Fruit fly (Drosophila melanogaster): ENCODE results near the gene PyK.

Gene PyK

dm6 chr3R:22410537-22411360 is 43.4 kb downstream of the PyK start, which contains the start of the genes CG13850 and lqfR (continued):
- TF ChIP-seq CG8359 (GFP tag; optimal IDR thresholded peaks at IDR 0.05; ENCODE audit: borderline replicate concordance) (peak; percentile 34), CG1602 (GFP tag; optimal IDR thresholded peaks at IDR 0.05) (peak; percentile 78), ara (GFP tag; IDR thresholded peaks at IDR 0.05) (no peak), Lim3 (GFP tag; IDR thresholded peaks at IDR 0.05) (no peak), nerfin-1 (tag; optimal IDR thresholded peaks at IDR 0.05) (peak; percentile 33), CG16813 (GFP tag; IDR thresholded peaks at IDR 0.05; ENCODE audit: partially characterized antibody) (no peak), CG10431 (GFP tag; optimal IDR thresholded peaks at IDR 0.05) (peak; percentile 1), CG11456 (GFP tag; IDR thresholded peaks at IDR 0.05) (peak; percentile 65), Bdp1 (GFP tag; optimal IDR thresholded peaks at IDR 0.05) (peak; percentile 60), CG12219 (GFP tag; optimal IDR thresholded peaks at IDR 0.05) (no peak), ash1 (GFP tag; optimal IDR thresholded peaks at IDR 0.05) (no peak), GATAe (GFP tag; conservative IDR thresholded peaks at IDR 0.05) (no peak), Lpt (GFP tag; optimal IDR thresholded peaks at IDR 0.05) (no peak), CG42726 (GFP tag; IDR thresholded peaks at IDR 0.05; ENCODE audit: partially characterized antibody) (no peak), lilli (GFP tag; optimal IDR thresholded peaks at IDR 0.05) (peak; percentile 84), ftz-f1 (GFP tag; optimal IDR thresholded peaks at IDR 0.05) (peak; percentile 12), chn (GFP tag; optimal IDR thresholded peaks at IDR 0.05) (peak; percentile 80), slp2 (GFP tag; optimal IDR thresholded peaks at IDR 0.05) (peak; percentile 72), CG12155 (GFP tag; optimal IDR thresholded peaks at IDR 0.05) (peak; percentile 77), sna (GFP tag; IDR thresholded peaks at IDR 0.05; ENCODE audit: partially characterized antibody) (no peak), gfzf (GFP tag; optimal IDR thresholded peaks at IDR 0.05) (peak; percentile 28), CG1603 (tag; optimal IDR thresholded peaks at IDR 0.05) (peak; percentile 3), zen (tag; optimal IDR thresholded peaks at IDR 0.05) (peak; percentile 29), Eip74EF (GFP tag; optimal IDR thresholded peaks at IDR 0.05) (no peak), mam (GFP tag; optimal IDR thresholded peaks at IDR 0.05) (peak; percentile 85), CG7987 (GFP tag; optimal IDR thresholded peaks at IDR 0.05) (peak; percentile 6), CG32772 (GFP tag; IDR thresholded peaks at IDR 0.05) (no peak), dmrt11E (tag; optimal IDR thresholded peaks at IDR 0.05) (peak; percentile 68), sim (GFP tag; IDR thresholded peaks at IDR 0.05) (no peak), Myb (GFP tag; optimal IDR thresholded peaks at IDR 0.05) (peak; percentile 83), CG7357 (GFP tag; IDR thresholded peaks at IDR 0.05) (0 out of 3 replicates have a peak, but pooled peaks have one; percentile 7), CG6175 (GFP tag; IDR thresholded peaks at IDR 0.05) (no peak), bbx (GFP tag; IDR thresholded peaks at IDR 0.05; ENCODE audit: partially characterized antibody) (0 out of 2 replicates have a peak, but pooled peaks have one; percentile 6), Nf-YC (tag; optimal IDR thresholded peaks at IDR 0.05) (no peak), CG11695 (GFP tag; IDR thresholded peaks at IDR 0.05) (no peak), CG8290 (GFP tag; optimal IDR thresholded peaks at IDR 0.05) (peak; percentile 81), CG8290 (tag; optimal IDR thresholded peaks at IDR 0.05) (peak in 1 of 2 experiments; percentile 69), CG2116 (GFP tag; optimal IDR thresholded peaks at IDR 0.05) (peak; percentile 61), CG18619 (GFP tag; optimal IDR thresholded peaks at IDR 0.05) (peak; percentile 77), CG10147 (GFP tag; optimal IDR thresholded peaks at IDR 0.05) (peak; percentile 6), run (tag; optimal IDR thresholded peaks at IDR 0.05) (no peak), CG3847 (GFP tag; IDR thresholded peaks at IDR 0.05) (peak; percentile 79), psq (GFP tag; optimal IDR thresholded peaks at IDR 0.05) (peak; percentile 8), caup (GFP tag; optimal IDR thresholded peaks at IDR 0.05; ENCODE audit: severe bottlenecking) (peak; percentile 80), lbe (GFP tag; optimal IDR thresholded peaks at IDR 0.05) (peak; percentile 38), CG17612 (GFP tag; IDR thresholded peaks at IDR 0.05) (no peak), Vsx1 (GFP tag; optimal IDR thresholded peaks at IDR 0.05) (peak; percentile 87), HHEX (GFP tag; optimal IDR thresholded peaks at IDR 0.05) (peak; percentile 56), Dfd (GFP tag; optimal IDR thresholded peaks at IDR 0.05) (no peak)

Measured in whole organism, embryonic.